Fruit fly (Drosophila melanogaster) whole organism, embryonic: ENCODE data around the gene RASSF8.

Experiments used
- Asciz ChIP-seq: fragments of 200-800 bp; sonication (Bioruptor generic); optimal IDR thresholded peaks from 2 replicates; lab custom pipeline; 2017; ENCODE audit warnings: missing biosample characterization, mild to moderate bottlenecking, missing genetic modification characterization, missing genetic modification reagents
- B-H2 ChIP-seq: fragments of 200-800 bp; sonication (Bioruptor generic); optimal IDR thresholded peaks from 2 replicates; lab custom pipeline; 2018; ENCODE audit warnings: missing biosample characterization, mild to moderate bottlenecking, missing genetic modification characterization
- Blimp-1 ChIP-seq: fragments of 200-800 bp; sonication (Bioruptor generic); optimal IDR thresholded peaks from 3 replicates; lab custom pipeline; 2018; ENCODE audit warnings: missing biosample characterization, missing genetic modification characterization, mild to moderate bottlenecking, moderate library complexity, missing genetic modification reagents
- CG10274 ChIP-seq: fragments of 200-800 bp; sonication (Bioruptor generic); optimal IDR thresholded peaks from 3 replicates; lab custom pipeline; 2017; ENCODE audit warnings: missing biosample characterization, mild to moderate bottlenecking, missing genetic modification characterization
- CG10979 ChIP-seq: fragments of 200-800 bp; sonication (Bioruptor generic); optimal IDR thresholded peaks from 2 replicates; lab custom pipeline; 2018; ENCODE audit warnings: missing biosample characterization, mild to moderate bottlenecking, missing genetic modification characterization, moderate library complexity
- CG12071 ChIP-seq: fragments of 200-800 bp; sonication (Bioruptor generic); optimal IDR thresholded peaks from 3 replicates; lab custom pipeline; 2018; ENCODE audit warnings: missing biosample characterization, mild to moderate bottlenecking, missing genetic modification characterization
- CG12104 ChIP-seq: fragments of 200-800 bp; sonication (Bioruptor generic); optimal IDR thresholded peaks from 3 replicates; lab custom pipeline; 2016; ENCODE audit warnings: missing biosample characterization, missing genetic modification characterization
- CG14050 ChIP-seq: fragments of 200-800 bp; sonication (Bioruptor generic); IDR thresholded peaks from 3 replicates; pipeline ENCODE4 v1.3.6; 2022; ENCODE audit warnings: missing biosample characterization, missing genetic modification characterization
- CG18011 ChIP-seq: fragments of 200-800 bp; sonication (Bioruptor generic); optimal IDR thresholded peaks from 2 replicates; lab custom pipeline; 2017; ENCODE audit warnings: missing biosample characterization, missing genetic modification characterization, mild to moderate bottlenecking, moderate library complexity, missing genotype
- CG2120 ChIP-seq: fragments of 200-800 bp; sonication (Bioruptor generic); optimal IDR thresholded peaks from 3 replicates; lab custom pipeline; 2016; ENCODE audit warnings: missing biosample characterization, missing genetic modification characterization
- CG2875 ChIP-seq: fragments of 200-800 bp; sonication (Bioruptor generic); optimal IDR thresholded peaks from 2 replicates; lab custom pipeline; 2017; ENCODE audit warnings: missing biosample characterization, mild to moderate bottlenecking, missing genetic modification characterization, missing genetic modification reagents
- CG32772 ChIP-seq: fragments of 200-800 bp; sonication (Bioruptor generic); IDR thresholded peaks from 2 replicates; pipeline ENCODE4 v1.3.6; 2022; ENCODE audit warnings: missing biosample characterization, missing genetic modification characterization
- CG3407 ChIP-seq: fragments of 200-800 bp; sonication (Bioruptor generic); optimal IDR thresholded peaks from 2 replicates; lab custom pipeline; 2018; ENCODE audit warnings: missing biosample characterization, mild to moderate bottlenecking, missing genetic modification characterization
- CG3995 ChIP-seq: fragments of 200-800 bp; sonication (Bioruptor generic); optimal IDR thresholded peaks from 3 replicates; lab custom pipeline; 2016; ENCODE audit warnings: missing biosample characterization, missing genetic modification characterization
- CG4360 ChIP-seq: fragments of 200-800 bp; sonication (Bioruptor generic); IDR thresholded peaks from 2 replicates; pipeline ENCODE4 v1.3.6; 2022; ENCODE audit warnings: missing biosample characterization, missing genetic modification characterization
- CG6683 ChIP-seq: fragments of 200-800 bp; sonication (Bioruptor generic); optimal IDR thresholded peaks from 2 replicates; lab custom pipeline; 2017; ENCODE audit warnings: missing biosample characterization, mild to moderate bottlenecking, missing genetic modification characterization, missing genetic modification reagents
- CG6689 ChIP-seq: fragments of 200-800 bp; sonication (Bioruptor generic); IDR thresholded peaks from 2 replicates; pipeline ENCODE4 v1.3.6; 2022; ENCODE audit warnings: missing biosample characterization, missing genetic modification characterization
- CG6791 ChIP-seq: fragments of 200-800 bp; sonication (Bioruptor generic); IDR thresholded peaks from 3 replicates; pipeline ENCODE4 v1.3.6; 2022; ENCODE audit warnings: missing biosample characterization, missing genetic modification characterization; ENCODE audit not compliant: partially characterized antibody
- CG7357 ChIP-seq: fragments of 200-800 bp; sonication (Bioruptor generic); IDR thresholded peaks from 3 replicates; pipeline ENCODE4 v1.3.6; 2022; ENCODE audit warnings: missing biosample characterization, missing genetic modification characterization
- CG7928 ChIP-seq: fragments of 200-800 bp; sonication (Bioruptor generic); optimal IDR thresholded peaks from 2 replicates; lab custom pipeline; 2017; ENCODE audit warnings: missing biosample characterization, mild to moderate bottlenecking, missing genetic modification characterization
- CG8281 ChIP-seq: fragments of 200-800 bp; sonication (Bioruptor generic); optimal IDR thresholded peaks from 2 replicates; lab custom pipeline; 2018; ENCODE audit warnings: missing biosample characterization, mild to moderate bottlenecking, missing genetic modification characterization, moderate library complexity
- CG9609 ChIP-seq: fragments of 200-800 bp; sonication (Bioruptor generic); optimal IDR thresholded peaks from 3 replicates; lab custom pipeline; 2016; ENCODE audit warnings: missing biosample characterization, missing genetic modification characterization
- CG9727 ChIP-seq: fragments of 200-800 bp; sonication (Bioruptor generic); optimal IDR thresholded peaks from 3 replicates; lab custom pipeline; 2017; ENCODE audit warnings: missing biosample characterization, mild to moderate bottlenecking, missing genetic modification characterization
- D19A ChIP-seq: fragments of 200-800 bp; optimal IDR thresholded peaks from 3 replicates; lab custom pipeline; 2019; ENCODE audit warnings: missing biosample characterization, mild to moderate bottlenecking, missing genetic modification characterization, moderate library complexity
- Dek ChIP-seq: fragments of 200-800 bp; sonication (Bioruptor generic); optimal IDR thresholded peaks from 3 replicates; lab custom pipeline; 2019; ENCODE audit warnings: missing biosample characterization, mild to moderate bottlenecking, missing genetic modification characterization, moderate library complexity
- E2f1 ChIP-seq: fragments of 200-800 bp; sonication (Bioruptor generic); IDR thresholded peaks from 2 replicates; pipeline ENCODE4 v1.3.6; 2022; ENCODE audit warnings: missing biosample characterization, missing genetic modification characterization
- HLH3B ChIP-seq: fragments of 200-800 bp; sonication (Bioruptor generic); IDR thresholded peaks from 2 replicates; pipeline ENCODE4 v1.3.6; 2022; ENCODE audit warnings: missing biosample characterization, missing genetic modification characterization
- HLH4C ChIP-seq: fragments of 200-800 bp; sonication (Bioruptor generic); IDR thresholded peaks from 3 replicates; pipeline ENCODE4 v1.3.6; 2022; ENCODE audit warnings: missing biosample characterization, missing genetic modification characterization; ENCODE audit not compliant: partially characterized antibody
- NFAT ChIP-seq: fragments of 200-800 bp; sonication (Bioruptor generic); IDR thresholded peaks from 2 replicates; pipeline ENCODE4 v1.3.6; 2022; ENCODE audit warnings: missing biosample characterization, missing genetic modification characterization
- NK7.1 ChIP-seq: fragments of 200-800 bp; sonication (Bioruptor generic); optimal IDR thresholded peaks from 3 replicates; lab custom pipeline; 2016; ENCODE audit warnings: missing biosample characterization, missing genetic modification characterization
- Optix ChIP-seq: fragments of 200-800 bp; sonication (Bioruptor generic); IDR thresholded peaks from 3 replicates; pipeline ENCODE4 v1.3.6; 2022; ENCODE audit warnings: missing biosample characterization, missing genetic modification characterization
- Ptx1 ChIP-seq: fragments of 200-800 bp; sonication (Bioruptor generic); IDR thresholded peaks from 2 replicates; pipeline ENCODE4 v1.3.6; 2022; ENCODE audit warnings: missing biosample characterization, missing genetic modification characterization
- Six4 ChIP-seq: fragments of 200-800 bp; sonication (Bioruptor generic); optimal IDR thresholded peaks from 2 replicates; lab custom pipeline; 2016; ENCODE audit warnings: missing biosample characterization, missing genetic modification characterization
- Spps ChIP-seq: fragments of 200-800 bp; sonication (Bioruptor generic); optimal IDR thresholded peaks from 2 replicates; lab custom pipeline; 2018; ENCODE audit warnings: missing biosample characterization, mild to moderate bottlenecking, missing genetic modification characterization
- Ssrp ChIP-seq: fragments of 200-800 bp; sonication (Bioruptor generic); optimal IDR thresholded peaks from 2 replicates; lab custom pipeline; 2018; ENCODE audit warnings: missing biosample characterization, mild to moderate bottlenecking, missing genetic modification characterization, moderate library complexity
- Xrp1 ChIP-seq: fragments of 200-800 bp; sonication (Bioruptor generic); IDR thresholded peaks from 2 replicates; pipeline ENCODE4 v1.3.6; 2022; ENCODE audit warnings: missing biosample characterization, missing genetic modification characterization
- corto ChIP-seq: fragments of 200-800 bp; sonication (Bioruptor generic); optimal IDR thresholded peaks from 2 replicates; lab custom pipeline; 2016; ENCODE audit warnings: missing biosample characterization, mild to moderate bottlenecking, missing genetic modification characterization, moderate library complexity
- ems ChIP-seq: fragments of 200-800 bp; sonication (Bioruptor generic); optimal IDR thresholded peaks from 3 replicates; lab custom pipeline; 2016; ENCODE audit warnings: missing biosample characterization, missing genetic modification characterization
- fd102C ChIP-seq: fragments of 200-800 bp; sonication (Bioruptor generic); optimal IDR thresholded peaks from 2 replicates; lab custom pipeline; 2018; ENCODE audit warnings: missing biosample characterization, mild to moderate bottlenecking, missing genetic modification characterization, moderate library complexity
- grau ChIP-seq: fragments of 200-800 bp; optimal IDR thresholded peaks from 3 replicates; lab custom pipeline; 2019; ENCODE audit warnings: missing biosample characterization, mild to moderate bottlenecking, missing genetic modification characterization, moderate library complexity
- nerfin-1 ChIP-seq: fragments of 200-800 bp; sonication (Bioruptor generic); optimal IDR thresholded peaks from 3 replicates; lab custom pipeline; 2019; ENCODE audit warnings: missing biosample characterization, mild to moderate bottlenecking, missing genetic modification characterization, moderate library complexity
- nmo ChIP-seq: fragments of 200-800 bp; sonication (Bioruptor generic); optimal IDR thresholded peaks from 2 replicates; lab custom pipeline; 2018; ENCODE audit warnings: missing biosample characterization, mild to moderate bottlenecking, missing genetic modification characterization, moderate library complexity
- nom ChIP-seq: fragments of 200-800 bp; sonication (Bioruptor generic); optimal IDR thresholded peaks from 2 replicates; lab custom pipeline; 2017; ENCODE audit warnings: missing biosample characterization, missing genetic modification characterization, mild to moderate bottlenecking, moderate library complexity, missing genetic modification reagents
- sqz ChIP-seq: fragments of 200-800 bp; sonication (Bioruptor generic); optimal IDR thresholded peaks from 3 replicates; lab custom pipeline; 2018; ENCODE audit warnings: missing biosample characterization, mild to moderate bottlenecking, missing genetic modification characterization
- ssp ChIP-seq: fragments of 200-800 bp; sonication (Bioruptor generic); IDR thresholded peaks from 2 replicates; pipeline ENCODE4 v1.3.6; 2022; ENCODE audit warnings: missing biosample characterization, missing genetic modification characterization
- stc ChIP-seq: fragments of 200-800 bp; sonication (Bioruptor generic); IDR thresholded peaks from 2 replicates; pipeline ENCODE4 v1.3.6; 2022; ENCODE audit warnings: missing biosample characterization, missing genetic modification characterization
- ttk ChIP-seq: fragments of 200-800 bp; sonication (Bioruptor generic); IDR thresholded peaks from 2 replicates; pipeline ENCODE4 v2.1.2; 2022; ENCODE audit warnings: missing biosample characterization, missing genetic modification characterization
- usp ChIP-seq: fragments of >200 bp; optimal IDR thresholded peaks from 2 replicates; lab custom pipeline; 2017; ENCODE audit warnings: missing biosample characterization, missing genetic modification characterization
- wor ChIP-seq: fragments of 200-800 bp; sonication (Bioruptor generic); IDR thresholded peaks from 2 replicates; pipeline ENCODE4 v1.3.6; 2022; ENCODE audit warnings: missing biosample characterization, missing genetic modification characterization
- zen ChIP-seq: fragments of 200-800 bp; sonication (Bioruptor generic); optimal IDR thresholded peaks from 3 replicates; lab custom pipeline; 2018; ENCODE audit warnings: missing biosample characterization, mild to moderate bottlenecking, missing genetic modification characterization, moderate library complexity

RASSF8 gene

dm6 chr3R:25640463-25640862 lies 21.1 kb upstream of the RASSF8 start (continued):
- peak; percentile 24 for TF ChIP-seq CG12071 (GFP tag; lab: Kevin White, UChicago)
- peak; percentile 44; the same call in 1 of the 2 replicates for TF ChIP-seq E2f1 (GFP tag; lab: Robert Waterston, UW)
- peak; percentile 80 for TF ChIP-seq nom
- TF ChIP-seq CG12104 (GFP tag; lab: Kevin White, UChicago): peak; percentile 4
- TF ChIP-seq HLH4C (GFP tag; lab: Robert Waterston, UW): no peak
- peak; percentile 62 for TF ChIP-seq nmo (GFP tag; lab: Kevin White, UChicago)
- peak; percentile 57 for TF ChIP-seq grau (tag; lab: Kevin White, UChicago)
- peak; percentile 85 for TF ChIP-seq zen (tag; lab: Kevin White, UChicago)
- no peak for TF ChIP-seq CG6683 (GFP tag; lab: Kevin White, UChicago)
- no peak for TF ChIP-seq NK7.1
- peak; percentile 55 for TF ChIP-seq Blimp-1 (GFP tag; lab: Kevin White, UChicago)
- TF ChIP-seq CG2120 (GFP tag; lab: Kevin White, UChicago): peak; percentile 9
- no peak for TF ChIP-seq CG8281 (tag; lab: Kevin White, UChicago)
- no peak for TF ChIP-seq CG18011 (GFP tag; lab: Kevin White, UChicago)
- TF ChIP-seq CG4360 (GFP tag; lab: Robert Waterston, UW): peak; percentile 70
- no peak for TF ChIP-seq CG3995 (GFP tag; lab: Kevin White, UChicago)
- TF ChIP-seq CG6791: no peak
- TF ChIP-seq usp: no peak
- peak; percentile 96 for TF ChIP-seq corto
- TF ChIP-seq CG14050 (GFP tag; lab: Robert Waterston, UW): peak; percentile 26; the same call in 2 of the 3 replicates
- TF ChIP-seq Six4 (GFP tag; lab: Kevin White, UChicago): peak; percentile 48
- peak; percentile 44 for TF ChIP-seq nerfin-1 (tag; lab: Kevin White, UChicago)
- peak; percentile 52; the same call in 2 of the 3 replicates for TF ChIP-seq CG7357 (GFP tag; lab: Robert Waterston, UW)
- 0 out of 2 replicates have a peak, but pooled peaks have one; percentile 11 for TF ChIP-seq wor (GFP tag; lab: Robert Waterston, UW)
- TF ChIP-seq HLH3B (GFP tag; lab: Robert Waterston, UW): 0 out of 2 replicates have a peak, but pooled peaks have one; percentile 19
- no peak for TF ChIP-seq Optix (GFP tag; lab: Robert Waterston, UW)
- 0 out of 2 replicates have a peak, but pooled peaks have one; percentile 27 for TF ChIP-seq ttk (GFP tag; lab: Robert Waterston, UW)
- TF ChIP-seq Ptx1 (GFP tag; lab: Robert Waterston, UW): peak; percentile 64; the same call in 1 of the 2 replicates
- no peak for TF ChIP-seq Asciz (GFP tag; lab: Kevin White, UChicago)
- peak; percentile 79 for TF ChIP-seq Xrp1 (GFP tag; lab: Robert Waterston, UW)
- peak; percentile 22; the same call in 1 of the 2 replicates for TF ChIP-seq ssp (GFP tag; lab: Robert Waterston, UW)
- peak; percentile 77 for TF ChIP-seq CG10979 (tag; lab: Kevin White, UChicago)
- peak; percentile 30 for TF ChIP-seq Ssrp (tag; lab: Kevin White, UChicago)
- TF ChIP-seq CG3407: peak; percentile 16
- TF ChIP-seq NFAT (GFP tag; lab: Robert Waterston, UW): 0 out of 2 replicates have a peak, but pooled peaks have one; percentile 31
- TF ChIP-seq CG2875 (GFP tag; lab: Kevin White, UChicago): peak; percentile 7
- TF ChIP-seq D19A (tag; lab: Kevin White, UChicago): peak; percentile 56
- TF ChIP-seq sqz (GFP tag; lab: Kevin White, UChicago): peak; percentile 8
- TF ChIP-seq B-H2: no peak
- peak; percentile 75 for TF ChIP-seq CG9727 (GFP tag; lab: Kevin White, UChicago)
- TF ChIP-seq ems (GFP tag; lab: Kevin White, UChicago): no peak
- TF ChIP-seq CG32772: peak; percentile 21; the same call in 1 of the 2 replicates
- TF ChIP-seq CG10274 (GFP tag; lab: Kevin White, UChicago): peak; percentile 26
- peak; percentile 55 for TF ChIP-seq stc (GFP tag; lab: Robert Waterston, UW)
- TF ChIP-seq CG9609 (GFP tag; lab: Kevin White, UChicago): peak; percentile 2
- TF ChIP-seq fd102C (GFP tag; lab: Kevin White, UChicago): peak; percentile 66
- no peak for TF ChIP-seq Dek (tag; lab: Kevin White, UChicago)
- TF ChIP-seq CG7928 (GFP tag; lab: Kevin White, UChicago): no peak
- TF ChIP-seq Spps: peak; percentile 20
- TF ChIP-seq CG6689 (GFP tag; lab: Robert Waterston, UW): peak; percentile 66
